Fruit fly (Drosophila melanogaster): ENCODE measurements around the gene Edem1.

DNA sequence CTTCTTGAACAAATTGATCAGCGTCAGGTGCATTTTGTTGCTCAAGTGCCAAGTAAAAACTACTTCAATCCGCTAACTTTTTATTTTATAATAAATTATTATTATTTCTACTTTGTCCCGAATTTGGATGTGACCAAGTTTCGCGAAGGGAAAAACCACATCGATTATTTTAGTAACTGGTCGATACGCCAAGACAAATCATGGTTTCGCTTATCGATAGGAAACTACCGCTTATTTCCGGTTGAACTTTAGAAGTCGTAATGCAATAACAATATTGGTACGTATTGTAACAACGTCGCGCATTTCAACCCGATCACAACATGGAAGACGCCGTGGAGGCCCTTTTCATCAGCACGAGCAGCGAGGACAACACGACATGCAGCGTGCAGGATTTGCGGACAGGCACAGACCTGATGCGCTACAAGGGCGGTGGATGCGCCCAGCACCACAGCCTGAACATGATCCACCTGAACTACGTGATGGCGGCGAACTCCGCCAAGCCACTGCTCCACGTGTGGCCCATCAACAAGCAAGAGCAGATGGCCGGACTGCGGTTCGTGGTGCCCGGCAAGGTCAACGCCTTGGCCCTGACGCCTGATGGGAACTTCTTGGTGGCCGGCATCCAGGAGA is 31.4 kb downstream of the Edem1 start, which contains the start of the genes CG14817 and CG14805:
- TF ChIP-seq Blimp-1 (GFP tag; optimal IDR thresholded peaks at IDR 0.05) (no peak), CG6854 (GFP tag; optimal IDR thresholded peaks at IDR 0.05) (peak; percentile 91), CG6792 (GFP tag; optimal IDR thresholded peaks at IDR 0.05) (peak; percentile 40), esn (GFP tag; optimal IDR thresholded peaks at IDR 0.05) (peak; percentile 68), Eip78C (GFP tag) (peak; percentile 88), CG10669 (GFP tag; optimal IDR thresholded peaks at IDR 0.05) (no peak), achi (GFP tag; optimal IDR thresholded peaks at IDR 0.05) (no peak), OdsH (GFP tag; optimal IDR thresholded peaks at IDR 0.05) (no peak), CG7368 (GFP tag; optimal IDR thresholded peaks at IDR 0.05) (no peak), CG6276 (GFP tag; optimal IDR thresholded peaks at IDR 0.05) (no peak), salr (GFP tag; optimal IDR thresholded peaks at IDR 0.05) (peak in 1 of 2 experiments; percentile 44)

Measured in whole organism, prepupa.